Worm (Caenorhabditis elegans): ENCODE data around the gene K05F1.1.

DNA sequence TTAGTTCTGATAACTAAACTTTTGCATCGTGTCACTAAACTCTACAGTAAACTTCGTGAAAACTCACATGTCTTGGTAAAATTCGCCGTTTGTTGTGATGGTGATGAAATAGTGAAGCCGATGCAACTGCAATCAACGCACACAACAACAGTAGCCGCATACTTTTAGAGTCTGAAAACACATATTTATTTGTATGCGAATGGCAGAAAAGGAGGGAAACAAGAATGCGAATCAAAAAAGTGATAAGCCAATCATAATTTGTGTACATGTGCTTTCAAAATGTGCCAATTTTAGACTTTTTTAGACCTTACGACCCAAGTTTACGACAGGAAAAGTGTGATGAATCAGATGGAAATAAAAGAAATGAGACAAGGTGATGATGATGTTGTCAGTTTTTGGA, 4.1 kb downstream of the K05F1.1 start, which contains the start of gene K05F1.10:
- TF ChIP-seq him-1 (tag; optimal IDR thresholded peaks at IDR 0.05) (no peak), dao-5 (tag; optimal IDR thresholded peaks at IDR 0.05) (no peak), W03F9.2 (tag; optimal IDR thresholded peaks at IDR 0.05) (no peak)
